Worm (Caenorhabditis elegans) whole organism, L3 larva: Measurements from ENCODE around the gene sulp-8.

Experiments used
- aly-2 ChIP-seq: fragments of 150-350 bp; optimal IDR thresholded peaks from 2 replicates; lab custom pipeline; 2014; ENCODE audit warnings: missing biosample characterization, missing genetic modification characterization
- ceh-16 ChIP-seq: sonication (generic microtip); optimal IDR thresholded peaks from 2 replicates; lab custom pipeline; 2017; ENCODE audit warnings: missing biosample characterization, missing genetic modification characterization
- egl-27 ChIP-seq: sonication (generic microtip); optimal IDR thresholded peaks from 4 replicates; lab custom pipeline; 2017; ENCODE audit warnings: missing biosample characterization, missing genetic modification reagents, missing genetic modification characterization
- elt-3 ChIP-seq, 3 experiments: fragments of 150-350 bp in 1 of 3; sonication (generic microtip) in 2 of 3; optimal IDR thresholded peaks; 2 replicates in 2 of 3; 4 replicates in 1 of 3; lab custom pipeline; 2014 to 2017; ENCODE audit warnings: missing biosample characterization in 3 of 3, missing genetic modification characterization in 3 of 3
- nhr-11 ChIP-seq: fragments of 150-350 bp; optimal IDR thresholded peaks from 2 replicates; lab custom pipeline; 2014; ENCODE audit warnings: missing biosample characterization, missing genetic modification characterization
- nhr-23 ChIP-seq: fragments of 150-350 bp; optimal IDR thresholded peaks from 2 replicates; lab custom pipeline; 2014; ENCODE audit warnings: missing biosample characterization, missing genetic modification reagents, missing genetic modification characterization
- nhr-28 ChIP-seq: fragments of 150-350 bp; optimal IDR thresholded peaks from 2 replicates; lab custom pipeline; 2014; ENCODE audit warnings: missing biosample characterization, missing genetic modification characterization
- nhr-77 ChIP-seq: fragments of 150-350 bp; optimal IDR thresholded peaks from 2 replicates; lab custom pipeline; 2014; ENCODE audit warnings: missing biosample characterization, missing genetic modification characterization
- snpc-4 ChIP-seq: fragments of 150-350 bp; optimal IDR thresholded peaks from 2 replicates; lab custom pipeline; 2014; ENCODE audit warnings: missing biosample characterization, missing genetic modification characterization
- unc-62 ChIP-seq: fragments of 150-350 bp; sonication (generic microtip); optimal IDR thresholded peaks from 4 replicates; lab custom pipeline; 2014; ENCODE audit warnings: missing biosample characterization, missing genetic modification reagents, missing genetic modification characterization

DNA sequence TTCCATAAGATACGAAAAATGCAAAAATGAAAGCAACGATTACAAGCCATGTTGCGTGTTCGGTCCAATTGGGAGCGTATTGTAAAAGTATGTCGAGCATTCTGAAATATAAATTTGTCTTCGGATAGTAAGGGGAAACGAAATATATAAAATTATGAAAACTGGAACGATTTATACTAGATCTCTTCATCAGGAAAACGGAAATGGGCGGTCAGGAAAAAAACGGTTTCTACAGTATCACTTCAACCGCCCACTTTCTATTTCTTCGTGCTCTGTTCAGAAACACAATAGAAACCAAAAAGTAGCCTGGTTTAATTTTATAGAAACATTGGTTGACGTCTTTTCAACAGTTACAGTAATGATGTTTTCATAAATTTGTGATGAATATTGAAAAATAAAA, 12.0 kb downstream of the sulp-8 start, which contains the start of gene pitr-4:
- TF ChIP-seq ceh-16 (tag; lab: Kevin White, UChicago): no peak
- TF ChIP-seq aly-2: no peak
- TF ChIP-seq egl-27 (tag; lab: Kevin White, UChicago): no peak
- TF ChIP-seq snpc-4 (tag; lab: Kevin White, UChicago): no peak
- TF ChIP-seq nhr-11 (tag; lab: Kevin White, UChicago): no peak
- no peak for TF ChIP-seq nhr-28 (tag; lab: Kevin White, UChicago)
- no peak for TF ChIP-seq unc-62
- TF ChIP-seq elt-3 (tag; optimal IDR thresholded peaks at IDR 0.05; lab: Kevin White, UChicago): no peak
- TF ChIP-seq nhr-23 (tag; lab: Kevin White, UChicago): no peak
- no peak for TF ChIP-seq nhr-77 (tag; lab: Kevin White, UChicago)
